Fruit fly (Drosophila melanogaster) whole organism: ENCODE results near the gene CG5958.

ENCODE experiments used
- CG8478 ChIP-seq: fragments of >200 bp; optimal IDR thresholded peaks from 2 replicates; lab custom pipeline; 2018; ENCODE audit warnings: inconsistent platforms
- Dll ChIP-seq: fragments of >200 bp; optimal IDR thresholded peaks from 2 replicates; lab custom pipeline; 2017
- pan ChIP-seq: fragments of >200 bp; optimal IDR thresholded peaks from 2 replicates; lab custom pipeline; 2017
- usp ChIP-seq: fragments of >200 bp; optimal IDR thresholded peaks from 2 replicates; lab custom pipeline; 2017; ENCODE audit warnings: missing biosample characterization, missing genetic modification characterization, mixed read lengths

- no peak for TF ChIP-seq Dll (lab: Kevin White, UChicago)
- TF ChIP-seq pan (lab: Kevin White, UChicago): no peak
- TF ChIP-seq usp (GFP tag; lab: Kevin White, UChicago): no peak
- TF ChIP-seq CG8478 (lab: Kevin White, UChicago): no peak
Measured at dm6 chr2L:7424907-7425689, 8.2 kb downstream of the CG5958 start.
